Fruit fly (Drosophila melanogaster): ENCODE measurements around the gene Dred.

DNA sequence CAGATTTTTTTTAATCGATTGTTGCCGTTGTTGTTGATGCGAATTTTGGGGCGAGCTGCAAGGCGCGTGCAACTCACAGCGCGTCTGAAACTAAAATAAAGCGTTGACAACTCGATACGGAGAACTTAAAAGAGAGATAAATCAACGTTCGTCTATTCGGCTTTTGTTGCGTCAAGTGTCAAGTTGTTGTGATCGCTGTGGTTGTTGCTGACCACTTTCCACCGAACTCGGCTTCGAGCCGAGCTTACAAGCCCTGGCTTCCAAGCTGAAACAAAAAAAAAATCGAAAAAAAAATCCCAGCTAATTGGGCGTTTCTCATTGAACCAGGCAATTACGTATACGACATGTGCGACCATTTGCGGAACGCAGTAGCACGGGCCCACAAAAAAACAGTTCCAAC is 40.2 kb downstream of the Dred start, which contains the start of gene CG9452:
- TF ChIP-seq CG8478 (optimal IDR thresholded peaks at IDR 0.05) (no peak), Dll (optimal IDR thresholded peaks at IDR 0.05) (no peak)
